Worm (Caenorhabditis elegans): ENCODE data around the gene camt-1.

DNA sequence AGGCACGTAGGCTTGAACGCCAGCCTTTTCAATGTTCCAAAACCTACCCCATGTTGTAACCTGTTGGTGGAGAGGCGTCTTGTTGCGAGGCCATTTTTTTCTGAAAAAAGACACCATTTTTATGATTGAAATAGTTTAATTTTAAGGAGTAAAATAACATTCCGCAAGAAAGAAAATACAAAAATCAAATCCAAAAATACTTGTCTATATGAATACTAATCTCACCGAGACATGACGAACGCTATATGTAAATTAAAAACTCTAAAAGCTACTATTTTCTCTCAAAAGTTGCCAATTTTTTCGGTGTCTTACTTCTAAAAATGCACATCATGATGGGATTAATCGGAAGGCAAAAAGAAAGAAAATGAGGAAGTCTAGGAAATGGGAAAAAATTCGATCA lies 22.9 kb downstream of the camt-1 start, which contains the start of gene T05C1.2:
- no peak for TF ChIP-seq him-1 (tag; optimal IDR thresholded peaks at IDR 0.05)
- TF ChIP-seq dao-5 (tag; optimal IDR thresholded peaks at IDR 0.05): no peak
